Fruit fly (Drosophila melanogaster) whole organism, embryonic: ENCODE data around the gene Rbcn-3B.

Experiments used
- CG10267 ChIP-seq: fragments of 200-800 bp; sonication (Bioruptor generic); optimal IDR thresholded peaks from 2 replicates; lab custom pipeline; 2018; ENCODE audit warnings: missing biosample characterization, mild to moderate bottlenecking, missing genetic modification characterization, moderate library complexity
- CG11085 ChIP-seq: fragments of 200-800 bp; sonication (Bioruptor generic); IDR thresholded peaks from 2 replicates; pipeline ENCODE4 v1.3.6; 2022; ENCODE audit warnings: missing biosample characterization, missing genetic modification characterization
- CG11560 ChIP-seq: fragments of 200-800 bp; sonication (Bioruptor generic); IDR thresholded peaks from 3 replicates; pipeline ENCODE4 v1.3.6; 2022; ENCODE audit warnings: missing biosample characterization, missing genetic modification characterization
- CG1529 ChIP-seq: fragments of 200-800 bp; sonication (Bioruptor generic); optimal IDR thresholded peaks from 3 replicates; lab custom pipeline; 2018; ENCODE audit warnings: missing biosample characterization, missing genetic modification characterization
- CG17361 ChIP-seq: fragments of 200-800 bp; sonication (Bioruptor generic); IDR thresholded peaks from 3 replicates; pipeline ENCODE4 v1.3.6; 2022; ENCODE audit warnings: missing biosample characterization, missing genetic modification characterization
- CG3281 ChIP-seq: fragments of 200-800 bp; sonication (Bioruptor generic); optimal IDR thresholded peaks from 3 replicates; lab custom pipeline; 2017; ENCODE audit warnings: missing biosample characterization, mild to moderate bottlenecking, missing genetic modification characterization
- CG33213 ChIP-seq: fragments of 200-800 bp; sonication (Bioruptor generic); optimal IDR thresholded peaks from 3 replicates; lab custom pipeline; 2016; ENCODE audit warnings: missing biosample characterization, missing genetic modification characterization
- CG33557 ChIP-seq: fragments of 200-800 bp; sonication (Bioruptor generic); optimal IDR thresholded peaks from 2 replicates; lab custom pipeline; 2019; ENCODE audit warnings: missing biosample characterization, mild to moderate bottlenecking, missing genetic modification characterization, moderate library complexity
- CG4282 ChIP-seq: fragments of 200-800 bp; sonication (Bioruptor generic); optimal IDR thresholded peaks from 2 replicates; lab custom pipeline; 2016; ENCODE audit warnings: missing biosample characterization, missing genetic modification characterization
- CG4617 ChIP-seq: fragments of 200-800 bp; sonication (Bioruptor generic); optimal IDR thresholded peaks from 3 replicates; lab custom pipeline; 2016; ENCODE audit warnings: missing biosample characterization, missing genetic modification characterization, borderline replicate concordance
- CG5180 ChIP-seq: fragments of 200-800 bp; sonication (Bioruptor generic); optimal IDR thresholded peaks from 3 replicates; lab custom pipeline; 2017; ENCODE audit warnings: missing biosample characterization, missing genetic modification characterization, mild to moderate bottlenecking, moderate library complexity, missing genetic modification reagents
- CG7357 ChIP-seq: fragments of 200-800 bp; sonication (Bioruptor generic); IDR thresholded peaks from 3 replicates; pipeline ENCODE4 v1.3.6; 2022; ENCODE audit warnings: missing biosample characterization, missing genetic modification characterization
- CG7786 ChIP-seq: fragments of 200-800 bp; sonication (Bioruptor generic); optimal IDR thresholded peaks from 2 replicates; lab custom pipeline; 2016; ENCODE audit warnings: missing biosample characterization, missing genetic modification characterization
- CG8388 ChIP-seq: fragments of 200-800 bp; sonication (Bioruptor generic); optimal IDR thresholded peaks from 2 replicates; lab custom pipeline; 2019; ENCODE audit warnings: missing biosample characterization, mild to moderate bottlenecking, missing genetic modification characterization, moderate library complexity
- CG9797 ChIP-seq: fragments of 200-800 bp; sonication (Bioruptor generic); optimal IDR thresholded peaks from 3 replicates; lab custom pipeline; 2018; ENCODE audit warnings: missing biosample characterization, mild to moderate bottlenecking, missing genetic modification characterization
- CTCF ChIP-seq: fragments of 200-800 bp; sonication (Bioruptor generic); optimal IDR thresholded peaks from 2 replicates; lab custom pipeline; 2017; ENCODE audit warnings: missing biosample characterization, mild to moderate bottlenecking, missing genetic modification characterization, moderate library complexity
- E2f2 ChIP-seq: fragments of 200-800 bp; sonication (Bioruptor generic); IDR thresholded peaks from 2 replicates; pipeline ENCODE4 v1.3.6; 2022; ENCODE audit warnings: missing biosample characterization, missing genetic modification characterization
- Fer1 ChIP-seq: fragments of 200-800 bp; sonication (Bioruptor generic); optimal IDR thresholded peaks from 2 replicates; lab custom pipeline; 2017; ENCODE audit warnings: missing biosample characterization, mild to moderate bottlenecking, missing genetic modification characterization
- Gug ChIP-seq: fragments of 200-800 bp; sonication (Bioruptor generic); IDR thresholded peaks from 4 replicates; pipeline ENCODE4 v1.3.6; 2022; ENCODE audit warnings: missing biosample characterization, missing genetic modification characterization
- H2.0 ChIP-seq: fragments of 200-800 bp; sonication (Bioruptor generic); IDR thresholded peaks from 2 replicates; pipeline ENCODE4 v1.3.6; 2022; ENCODE audit warnings: missing biosample characterization, missing genetic modification characterization
- HmgD ChIP-seq: fragments of 200-800 bp; sonication (Bioruptor generic); optimal IDR thresholded peaks from 3 replicates; lab custom pipeline; 2016; ENCODE audit warnings: missing biosample characterization, missing genetic modification characterization
- Hr78 ChIP-seq, 2 experiments: fragments of 200-800 bp in 1 of 2; fragments of >200 bp in 1 of 2; sonication (Bioruptor generic) in 1 of 2; optimal IDR thresholded peaks; 2 replicates each; lab custom pipeline; 2017 to 2019; ENCODE audit warnings: missing biosample characterization in 2 of 2, missing genetic modification characterization in 2 of 2, mild to moderate bottlenecking in 1 of 2, moderate library complexity in 1 of 2
- Lim3 ChIP-seq: fragments of 200-800 bp; sonication (Bioruptor generic); IDR thresholded peaks from 2 replicates; pipeline ENCODE4 v1.3.6; 2022; ENCODE audit warnings: missing biosample characterization, missing genetic modification characterization
- Mes4 ChIP-seq: fragments of 200-800 bp; sonication (Bioruptor generic); optimal IDR thresholded peaks from 2 replicates; lab custom pipeline; 2016; ENCODE audit warnings: missing biosample characterization, missing genetic modification characterization
- Nf-YC ChIP-seq: fragments of 200-800 bp; optimal IDR thresholded peaks from 3 replicates; lab custom pipeline; 2019; ENCODE audit warnings: missing biosample characterization, mild to moderate bottlenecking, missing genetic modification characterization, moderate library complexity
- Side ChIP-seq: fragments of 200-800 bp; sonication (Bioruptor generic); optimal IDR thresholded peaks from 2 replicates; lab custom pipeline; 2016; ENCODE audit warnings: missing biosample characterization, missing genetic modification characterization
- cad ChIP-seq: fragments of >200 bp; optimal IDR thresholded peaks from 2 replicates; lab custom pipeline; 2017; ENCODE audit warnings: missing biosample characterization, missing genetic modification characterization
- cg ChIP-seq: fragments of 200-800 bp; sonication (Bioruptor generic); optimal IDR thresholded peaks from 3 replicates; lab custom pipeline; 2019; ENCODE audit warnings: missing biosample characterization, mild to moderate bottlenecking, missing genetic modification characterization, moderate library complexity
- chinmo ChIP-seq: fragments of 200-800 bp; sonication (Bioruptor generic); IDR thresholded peaks from 4 replicates; pipeline ENCODE4 v1.3.6; 2022; ENCODE audit warnings: missing biosample characterization, missing genetic modification characterization; ENCODE audit not compliant: partially characterized antibody
- dati ChIP-seq: fragments of 200-800 bp; sonication (Bioruptor generic); IDR thresholded peaks from 2 replicates; pipeline ENCODE4 v1.3.6; 2022; ENCODE audit warnings: missing biosample characterization, missing genetic modification characterization
- ewg ChIP-seq: fragments of 200-800 bp; sonication (Bioruptor generic); optimal IDR thresholded peaks from 3 replicates; lab custom pipeline; 2017; ENCODE audit warnings: mild to moderate bottlenecking, missing biosample characterization, missing genetic modification reagents, missing genetic modification characterization
- fd102C ChIP-seq: fragments of 200-800 bp; sonication (Bioruptor generic); optimal IDR thresholded peaks from 2 replicates; lab custom pipeline; 2018; ENCODE audit warnings: missing biosample characterization, mild to moderate bottlenecking, missing genetic modification characterization, moderate library complexity
- fru ChIP-seq: fragments of >200 bp; optimal IDR thresholded peaks from 2 replicates; lab custom pipeline; 2017
- gcm ChIP-seq: fragments of 200-800 bp; sonication (Bioruptor generic); optimal IDR thresholded peaks from 2 replicates; lab custom pipeline; 2019; ENCODE audit warnings: missing biosample characterization, mild to moderate bottlenecking, missing genetic modification characterization, moderate library complexity
- gem ChIP-seq: fragments of 200-800 bp; sonication (Bioruptor generic); optimal IDR thresholded peaks from 2 replicates; lab custom pipeline; 2019; ENCODE audit warnings: missing biosample characterization, mild to moderate bottlenecking, missing genetic modification characterization, moderate library complexity
- kah ChIP-seq: fragments of 200-800 bp; sonication (Bioruptor generic); optimal IDR thresholded peaks from 2 replicates; lab custom pipeline; 2018; ENCODE audit warnings: missing biosample characterization, mild to moderate bottlenecking, missing genetic modification characterization
- klu ChIP-seq: fragments of 200-800 bp; sonication (Bioruptor generic); IDR thresholded peaks from 2 replicates; pipeline ENCODE4 v1.3.6; 2022; ENCODE audit warnings: missing biosample characterization, missing genetic modification characterization
- lbe ChIP-seq: fragments of 200-800 bp; sonication (Bioruptor generic); optimal IDR thresholded peaks from 2 replicates; lab custom pipeline; 2016; ENCODE audit warnings: missing biosample characterization, mild to moderate bottlenecking, missing genetic modification characterization
- lov ChIP-seq, 2 experiments: fragments of 200-800 bp in 1 of 2; fragments of >200 bp in 1 of 2; sonication (Bioruptor generic) in 1 of 2; IDR thresholded peaks in 1 of 2; optimal IDR thresholded peaks in 1 of 2; 2 replicates in 1 of 2; 3 replicates in 1 of 2; pipeline versions ENCODE4 v1.3.6 to Lab custom; 2017 to 2022; ENCODE audit warnings: missing biosample characterization in 1 of 2, missing genetic modification characterization in 1 of 2
- mirr ChIP-seq: fragments of 200-800 bp; sonication (Bioruptor generic); optimal IDR thresholded peaks from 3 replicates; lab custom pipeline; 2018; ENCODE audit warnings: missing biosample characterization, mild to moderate bottlenecking, missing genetic modification characterization
- nau ChIP-seq: fragments of 200-800 bp; sonication (Bioruptor generic); optimal IDR thresholded peaks from 3 replicates; lab custom pipeline; 2017; ENCODE audit warnings: missing biosample characterization, mild to moderate bottlenecking, missing genetic modification characterization, missing genetic modification reagents
- p53 ChIP-seq: fragments of 200-800 bp; sonication (Bioruptor generic); optimal IDR thresholded peaks from 2 replicates; lab custom pipeline; 2016; ENCODE audit warnings: missing biosample characterization, missing genetic modification characterization
- pfk ChIP-seq: fragments of 200-800 bp; sonication (Bioruptor generic); optimal IDR thresholded peaks from 2 replicates; lab custom pipeline; 2018; ENCODE audit warnings: missing biosample characterization, mild to moderate bottlenecking, missing genetic modification characterization, moderate library complexity
- pum ChIP-seq: fragments of 200-800 bp; sonication (Bioruptor generic); optimal IDR thresholded peaks from 2 replicates; lab custom pipeline; 2016; ENCODE audit warnings: missing biosample characterization, missing genetic modification characterization
- sens-2 ChIP-seq: fragments of 200-800 bp; sonication (Bioruptor generic); IDR thresholded peaks from 2 replicates; pipeline ENCODE4 v1.3.6; 2022; ENCODE audit warnings: missing biosample characterization, missing genetic modification characterization
- sug ChIP-seq: fragments of 200-800 bp; optimal IDR thresholded peaks from 2 replicates; lab custom pipeline; 2019; ENCODE audit warnings: missing biosample characterization, mild to moderate bottlenecking, missing genetic modification characterization, moderate library complexity
- toy ChIP-seq: fragments of 200-800 bp; sonication (Bioruptor generic); IDR thresholded peaks from 2 replicates; pipeline ENCODE4 v1.3.6; 2022; ENCODE audit warnings: missing biosample characterization, missing genetic modification characterization
- vnd ChIP-seq: fragments of 200-800 bp; sonication (Bioruptor generic); IDR thresholded peaks from 3 replicates; pipeline ENCODE4 v1.3.6; 2022; ENCODE audit warnings: missing biosample characterization, missing genetic modification characterization; ENCODE audit not compliant: partially characterized antibody
- vvl ChIP-seq: fragments of 200-800 bp; sonication (Bioruptor generic); IDR thresholded peaks from 2 replicates; pipeline ENCODE4 v1.3.6; 2022; ENCODE audit warnings: missing biosample characterization, missing genetic modification characterization

Gene Rbcn-3B

DNA sequence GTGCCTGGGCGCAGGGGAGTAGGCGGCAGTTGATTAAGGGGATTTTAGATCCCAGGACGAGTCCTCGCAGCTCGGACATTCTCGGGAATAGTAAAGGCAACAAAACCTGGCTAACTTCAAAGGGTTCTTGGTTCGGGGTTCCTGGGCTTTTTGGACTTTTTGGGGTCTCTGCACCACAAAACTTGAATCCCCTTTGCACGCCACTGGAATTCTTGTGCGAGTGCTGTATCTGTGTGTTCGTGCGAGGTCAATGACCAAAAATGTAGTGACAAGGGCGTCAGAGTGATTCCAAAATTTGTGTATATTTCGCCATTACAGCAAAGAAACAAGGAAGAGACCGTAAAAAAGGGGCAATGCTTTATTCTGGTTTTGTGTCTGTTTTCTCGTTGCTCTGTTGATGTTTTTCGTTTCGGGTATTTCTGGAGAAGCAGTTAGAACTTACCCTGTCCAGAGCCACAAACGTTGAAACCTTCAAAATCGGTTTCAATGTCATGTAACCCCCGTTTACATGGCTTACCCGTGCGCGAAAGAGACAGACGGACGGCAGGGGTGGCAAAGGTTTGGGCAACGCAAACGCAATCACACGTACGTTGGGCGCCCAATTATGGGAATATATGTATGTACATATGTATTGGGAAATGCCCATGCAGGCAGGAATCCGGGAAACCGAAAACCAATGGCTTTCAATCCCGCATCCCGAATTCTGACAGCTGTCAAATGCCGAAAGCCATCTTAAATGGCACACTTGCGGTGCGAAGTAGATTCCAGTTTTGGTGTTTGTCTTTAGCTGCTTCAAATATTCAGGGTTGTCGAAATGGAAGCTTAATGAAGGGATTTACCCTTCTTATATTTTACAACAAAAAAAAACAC lies 35.8 kb downstream of the Rbcn-3B start (continued):
- TF ChIP-seq p53 (no peak), CG11560 (no peak; the same call in 2 of the 3 replicates), vvl (peak; percentile 44; the same call in 1 of the 2 replicates), sens-2 (GFP tag; lab: Robert Waterston, UW) (no peak), HmgD (GFP tag; lab: Kevin White, UChicago) (no peak), CG5180 (GFP tag; lab: Kevin White, UChicago) (no peak), klu (GFP tag; lab: Robert Waterston, UW) (0 out of 2 replicates have a peak, but pooled peaks have one; percentile 24), pfk (GFP tag; lab: Kevin White, UChicago) (no peak), CG33213 (GFP tag; lab: Kevin White, UChicago) (no peak), Gug (GFP tag; lab: Robert Waterston, UW) (peak; percentile 71), Lim3 (GFP tag; lab: Robert Waterston, UW) (no peak), Nf-YC (no peak), gcm (GFP tag; lab: Kevin White, UChicago) (no peak), CG7786 (GFP tag; lab: Kevin White, UChicago) (peak; percentile 55), CG4282 (GFP tag; lab: Kevin White, UChicago) (no peak), sug (tag; lab: Kevin White, UChicago) (no peak), Hr78 (GFP tag; optimal IDR thresholded peaks at IDR 0.05; lab: Kevin White, UChicago) (no peak), CTCF (no peak), dati (GFP tag; lab: Robert Waterston, UW) (0 out of 2 replicates have a peak, but pooled peaks have one; percentile 4), lov (optimal IDR thresholded peaks at IDR 0.05; lab: Kevin White, UChicago) (no peak), lov (GFP tag; IDR thresholded peaks at IDR 0.05; lab: Robert Waterston, UW) (no peak), CG3281 (GFP tag; lab: Kevin White, UChicago) (peak; percentile 35), CG11085 (peak; percentile 35; the same call in 1 of the 2 replicates), ewg (GFP tag; lab: Kevin White, UChicago) (peak; percentile 36), fd102C (no peak), cg (GFP tag; lab: Kevin White, UChicago) (no peak), CG33557 (GFP tag; lab: Kevin White, UChicago) (no peak), fru (lab: Kevin White, UChicago) (no peak), E2f2 (GFP tag; lab: Robert Waterston, UW) (no peak), pum (GFP tag; lab: Kevin White, UChicago) (peak; percentile 38), CG7357 (GFP tag; lab: Robert Waterston, UW) (peak; percentile 50; the same call in 1 of the 3 replicates), vnd (GFP tag; lab: Robert Waterston, UW) (no peak), Mes4 (peak; percentile 8), cad (GFP tag; lab: Kevin White, UChicago) (no peak), chinmo (GFP tag; lab: Robert Waterston, UW) (no peak), CG4617 (GFP tag; lab: Kevin White, UChicago) (no peak), CG9797 (GFP tag; lab: Kevin White, UChicago) (no peak), lbe (GFP tag; lab: Kevin White, UChicago) (no peak), kah (GFP tag; lab: Kevin White, UChicago) (no peak), CG1529 (GFP tag; lab: Kevin White, UChicago) (no peak), Side (peak; percentile 32), H2.0 (GFP tag; lab: Robert Waterston, UW) (0 out of 2 replicates have a peak, but pooled peaks have one; percentile 32), CG8388 (GFP tag; lab: Kevin White, UChicago) (peak; percentile 62), CG17361 (no peak; the same call in 2 of the 3 replicates), Fer1 (peak; percentile 51), gem (tag; lab: Kevin White, UChicago) (peak; percentile 72), nau (GFP tag; lab: Kevin White, UChicago) (no peak), toy (GFP tag; lab: Robert Waterston, UW) (no peak), CG10267 (tag; lab: Kevin White, UChicago) (no peak), mirr (GFP tag; lab: Kevin White, UChicago) (no peak)
